Worm (Caenorhabditis elegans) whole organism, L4 larva: Measurements from ENCODE around the gene C05E11.6.

Experiments
- ceh-82 ChIP-seq: sonication (generic microtip); optimal IDR thresholded peaks from 2 replicates; lab custom pipeline; 2017; ENCODE audit warnings: missing biosample characterization, missing genetic modification characterization
- daf-19 ChIP-seq: fragments of 200-800 bp; sonication (Bioruptor generic); conservative IDR thresholded peaks from 2 replicates; pipeline ENCODE4 v1.3.6; 2022; ENCODE audit warnings: missing genetic modification characterization, missing compliant biosample characterization
- fkh-10 ChIP-seq: fragments of 150-350 bp; optimal IDR thresholded peaks from 2 replicates; lab custom pipeline; 2014; ENCODE audit warnings: missing biosample characterization, missing genetic modification reagents, missing genetic modification characterization
- mep-1 ChIP-seq: fragments of 150-350 bp; sonication (generic microtip); optimal IDR thresholded peaks from 3 replicates; lab custom pipeline; 2014; ENCODE audit warnings: missing biosample characterization, missing genetic modification characterization
- pqm-1 ChIP-seq: sonication (generic microtip); optimal IDR thresholded peaks from 2 replicates; lab custom pipeline; 2017; ENCODE audit warnings: missing biosample characterization, missing genetic modification characterization
- snpc-4 ChIP-seq: fragments of 150-350 bp; optimal IDR thresholded peaks from 2 replicates; lab custom pipeline; 2014; ENCODE audit warnings: missing biosample characterization, missing genetic modification characterization
- ztf-11 ChIP-seq: fragments of 150-350 bp; optimal IDR thresholded peaks from 2 replicates; lab custom pipeline; 2014; ENCODE audit warnings: missing biosample characterization, missing genetic modification characterization

ce11 chrX:4577941-4578340 lies 16.0 kb downstream of the C05E11.6 start, which contains the start of gene C05E11.3:
- TF ChIP-seq ceh-82 (tag; lab: Kevin White, UChicago) (no peak), ztf-11 (no peak), snpc-4 (tag; lab: Kevin White, UChicago) (no peak), pqm-1 (no peak), daf-19 (no peak), mep-1 (tag; lab: Kevin White, UChicago) (no peak), fkh-10 (no peak)
